In the genomic region with DNA sequence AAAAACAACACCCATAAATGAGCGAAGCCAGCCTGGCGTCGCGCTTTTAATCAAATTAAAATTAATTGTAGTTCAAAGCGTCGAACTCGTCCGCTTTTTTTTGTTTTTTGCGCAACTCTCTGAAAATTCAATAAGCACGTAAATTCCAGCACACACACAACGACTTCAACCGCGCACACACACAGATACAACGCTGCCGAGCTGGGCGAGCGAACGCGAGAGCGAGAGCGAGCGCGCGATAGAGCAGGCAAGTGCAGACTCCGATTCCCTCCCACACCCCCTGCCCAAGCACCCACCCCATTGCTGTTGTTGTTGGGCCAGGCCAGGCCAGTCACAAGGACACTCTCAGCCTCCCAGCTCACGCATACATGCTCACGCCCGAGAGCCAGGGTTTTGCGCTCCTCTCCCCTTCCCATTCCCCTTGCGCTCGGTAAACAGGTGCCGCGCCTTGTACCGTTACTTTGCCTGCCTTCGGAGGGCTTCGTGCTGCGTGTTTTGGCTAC, we compare ENCODE assay signal across 1 fruit fly cellular context.
TF ChIP-seq lines count a peak whose summit lies in the region.

No protein-coding gene starts in this region.

TF ChIP-seq in whole organism, embryonic, 481 proteins besides CTCF, POLR2A, EP300 and RAD21 (continued from another document and continues in another):
- TF ChIP-seq nerfin-1 (tag; optimal IDR thresholded peaks at IDR 0.05; lab: Kevin White, UChicago): peak; percentile 98
- TF ChIP-seq bowl (GFP tag; IDR thresholded peaks at IDR 0.05; lab: Robert Waterston, UW): no peak
- no peak for TF ChIP-seq CG4707 (GFP tag; optimal IDR thresholded peaks at IDR 0.05; lab: Kevin White, UChicago)
- TF ChIP-seq CG8765 (GFP tag; IDR thresholded peaks at IDR 0.05; lab: Robert Waterston, UW): no peak
- TF ChIP-seq CG9609 (GFP tag; optimal IDR thresholded peaks at IDR 0.05; lab: Kevin White, UChicago): no peak
- no peak for TF ChIP-seq btn (GFP tag; optimal IDR thresholded peaks at IDR 0.05; lab: Kevin White, UChicago)
- TF ChIP-seq fd96Cb (tag; optimal IDR thresholded peaks at IDR 0.05; lab: Kevin White, UChicago): no peak
- no peak for TF ChIP-seq Sox102F (GFP tag; optimal IDR thresholded peaks at IDR 0.05; lab: Kevin White, UChicago)
- TF ChIP-seq chm (GFP tag; IDR thresholded peaks at IDR 0.05; lab: Robert Waterston, UW): no peak
- TF ChIP-seq CG8281 (tag; optimal IDR thresholded peaks at IDR 0.05; lab: Kevin White, UChicago): no peak
- no peak for TF ChIP-seq CG15073 (GFP tag; optimal IDR thresholded peaks at IDR 0.05; lab: Kevin White, UChicago)
- no peak for TF ChIP-seq CG8359 (GFP tag; optimal IDR thresholded peaks at IDR 0.05; lab: Kevin White, UChicago; ENCODE audit: borderline replicate concordance)
- TF ChIP-seq shn (GFP tag; optimal IDR thresholded peaks at IDR 0.05; lab: Kevin White, UChicago): no peak
- TF ChIP-seq dmrt11E (tag; optimal IDR thresholded peaks at IDR 0.05; lab: Kevin White, UChicago): no peak
- no peak for TF ChIP-seq Camta (GFP tag; optimal IDR thresholded peaks at IDR 0.05; lab: Kevin White, UChicago)
- no peak for TF ChIP-seq onecut (GFP tag; IDR thresholded peaks at IDR 0.05; lab: Robert Waterston, UW)
- TF ChIP-seq CG16863 (GFP tag; optimal IDR thresholded peaks at IDR 0.05; lab: Kevin White, UChicago): no peak
- TF ChIP-seq CG7987 (GFP tag; optimal IDR thresholded peaks at IDR 0.05; lab: Kevin White, UChicago): peak; percentile 3
- TF ChIP-seq CG9817 (tag; optimal IDR thresholded peaks at IDR 0.05; lab: Kevin White, UChicago): no peak
- no peak for TF ChIP-seq HmgD (GFP tag; optimal IDR thresholded peaks at IDR 0.05; lab: Kevin White, UChicago)
- no peak for TF ChIP-seq tna (GFP tag; IDR thresholded peaks at IDR 0.05; lab: Robert Waterston, UW; ENCODE audit: partially characterized antibody)
- no peak for TF ChIP-seq CG8089 (GFP tag; optimal IDR thresholded peaks at IDR 0.05; lab: Kevin White, UChicago)
- TF ChIP-seq CG6765 (GFP tag; optimal IDR thresholded peaks at IDR 0.05; lab: Kevin White, UChicago): no peak
- peak; percentile 70; the same call in 1 of the 4 replicates for TF ChIP-seq chinmo (GFP tag; IDR thresholded peaks at IDR 0.05; lab: Robert Waterston, UW; ENCODE audit: partially characterized antibody)
- no peak for TF ChIP-seq CG3407 (GFP tag; optimal IDR thresholded peaks at IDR 0.05; lab: Kevin White, UChicago)
- no peak for TF ChIP-seq da (GFP tag; optimal IDR thresholded peaks at IDR 0.05; lab: Kevin White, UChicago)
- no peak for TF ChIP-seq ttk (GFP tag; IDR thresholded peaks at IDR 0.05; lab: Robert Waterston, UW)
- TF ChIP-seq Trl (optimal IDR thresholded peaks at IDR 0.05; lab: Kevin White, UChicago): peak; percentile 64 to 77
- no peak for TF ChIP-seq Trl (GFP tag; optimal IDR thresholded peaks at IDR 0.05; lab: Kevin White, UChicago)
- no peak for TF ChIP-seq tap (tag; optimal IDR thresholded peaks at IDR 0.05; lab: Kevin White, UChicago)
- TF ChIP-seq E2f1 (GFP tag; IDR thresholded peaks at IDR 0.05; lab: Robert Waterston, UW): peak; percentile 11; the same call in 1 of the 2 replicates
- peak; percentile 41 for TF ChIP-seq ftz-f1 (GFP tag; optimal IDR thresholded peaks at IDR 0.05; lab: Kevin White, UChicago)
- TF ChIP-seq PHDP (tag; optimal IDR thresholded peaks at IDR 0.05; lab: Kevin White, UChicago): no peak
- TF ChIP-seq Max (GFP tag; optimal IDR thresholded peaks at IDR 0.05; lab: Kevin White, UChicago): no peak
- TF ChIP-seq sens-2 (GFP tag; IDR thresholded peaks at IDR 0.05; lab: Robert Waterston, UW): no peak
- no peak for TF ChIP-seq bsh (GFP tag; optimal IDR thresholded peaks at IDR 0.05; lab: Kevin White, UChicago)
- 0 out of 2 replicates have a peak, but pooled peaks have one; percentile 16 for TF ChIP-seq Nf-YA (GFP tag; IDR thresholded peaks at IDR 0.05; lab: Robert Waterston, UW)
- no peak for TF ChIP-seq CG15601 (tag; optimal IDR thresholded peaks at IDR 0.05; lab: Kevin White, UChicago)
- no peak for TF ChIP-seq CG18764 (GFP tag; optimal IDR thresholded peaks at IDR 0.05; lab: Kevin White, UChicago)
- no peak for TF ChIP-seq pros (GFP tag; optimal IDR thresholded peaks at IDR 0.05; lab: Kevin White, UChicago)
- no peak for TF ChIP-seq pum (GFP tag; optimal IDR thresholded peaks at IDR 0.05; lab: Kevin White, UChicago)
- TF ChIP-seq otp (GFP tag; IDR thresholded peaks at IDR 0.05; lab: Robert Waterston, UW): 0 out of 3 replicates have a peak, but pooled peaks have one; percentile 29
- TF ChIP-seq Xbp1 (GFP tag; optimal IDR thresholded peaks at IDR 0.05; lab: Kevin White, UChicago): no peak
- TF ChIP-seq psq (GFP tag; optimal IDR thresholded peaks at IDR 0.05; lab: Kevin White, UChicago): no peak
- no peak for TF ChIP-seq jing (GFP tag; optimal IDR thresholded peaks at IDR 0.05; lab: Kevin White, UChicago)
- TF ChIP-seq NFAT (GFP tag; IDR thresholded peaks at IDR 0.05; lab: Robert Waterston, UW): no peak
- TF ChIP-seq kah (GFP tag; optimal IDR thresholded peaks at IDR 0.05; lab: Kevin White, UChicago): no peak
- no peak for TF ChIP-seq CG17829 (tag; optimal IDR thresholded peaks at IDR 0.05; lab: Kevin White, UChicago)
- TF ChIP-seq gce (GFP tag; IDR thresholded peaks at IDR 0.05; lab: Robert Waterston, UW): no peak
- TF ChIP-seq CG7928 (GFP tag; optimal IDR thresholded peaks at IDR 0.05; lab: Kevin White, UChicago): no peak
- TF ChIP-seq CG7963 (GFP tag; IDR thresholded peaks at IDR 0.05; lab: Robert Waterston, UW; ENCODE audit: partially characterized antibody): no peak
- TF ChIP-seq aop (GFP tag; IDR thresholded peaks at IDR 0.05; lab: Robert Waterston, UW): no peak
- no peak for TF ChIP-seq zf30C (GFP tag; optimal IDR thresholded peaks at IDR 0.05; lab: Kevin White, UChicago)
- peak; percentile 48 for TF ChIP-seq chn (GFP tag; optimal IDR thresholded peaks at IDR 0.05; lab: Kevin White, UChicago)
- TF ChIP-seq bbx (GFP tag; IDR thresholded peaks at IDR 0.05; lab: Robert Waterston, UW; ENCODE audit: partially characterized antibody): no peak
- no peak for TF ChIP-seq usp (GFP tag; optimal IDR thresholded peaks at IDR 0.05; lab: Kevin White, UChicago)
- TF ChIP-seq CG13424 (tag; optimal IDR thresholded peaks at IDR 0.05; lab: Kevin White, UChicago): no peak
- TF ChIP-seq Hmr (GFP tag; optimal IDR thresholded peaks at IDR 0.05; lab: Kevin White, UChicago): peak; percentile 24
- TF ChIP-seq Sry-δ (GFP tag; optimal IDR thresholded peaks at IDR 0.05; lab: Kevin White, UChicago): no peak
- no peak for TF ChIP-seq croc (GFP tag; conservative IDR thresholded peaks at IDR 0.05; lab: Robert Waterston, UW)
- peak; percentile 12; the same call in 1 of the 2 replicates for TF ChIP-seq sisA (GFP tag; IDR thresholded peaks at IDR 0.05; lab: Robert Waterston, UW)
- no peak for TF ChIP-seq CG6813 (GFP tag; optimal IDR thresholded peaks at IDR 0.05; lab: Kevin White, UChicago)
- no peak for TF ChIP-seq H15 (GFP tag; IDR thresholded peaks at IDR 0.05; lab: Robert Waterston, UW)
- TF ChIP-seq sim (GFP tag; IDR thresholded peaks at IDR 0.05; lab: Robert Waterston, UW): no peak
- TF ChIP-seq NfI (GFP tag; optimal IDR thresholded peaks at IDR 0.05; lab: Kevin White, UChicago): no peak
- TF ChIP-seq dimm (GFP tag; IDR thresholded peaks at IDR 0.05; lab: Robert Waterston, UW): no peak
- no peak for TF ChIP-seq CG2129 (GFP tag; IDR thresholded peaks at IDR 0.05; lab: Robert Waterston, UW; ENCODE audit: partially characterized antibody)
- peak; percentile 49; the same call in 1 of the 3 replicates for TF ChIP-seq ci (GFP tag; IDR thresholded peaks at IDR 0.05; lab: Robert Waterston, UW)
- no peak for TF ChIP-seq HLH54F (GFP tag; optimal IDR thresholded peaks at IDR 0.05; lab: Kevin White, UChicago)
- TF ChIP-seq Pdp1 (GFP tag; optimal IDR thresholded peaks at IDR 0.05; lab: Kevin White, UChicago): no peak
- TF ChIP-seq CG1602 (GFP tag; optimal IDR thresholded peaks at IDR 0.05; lab: Kevin White, UChicago): no peak
- TF ChIP-seq Dfd (GFP tag; optimal IDR thresholded peaks at IDR 0.05; lab: Kevin White, UChicago): no peak
- TF ChIP-seq sc (optimal IDR thresholded peaks at IDR 0.05; lab: Kevin White, UChicago): no peak
- no peak for TF ChIP-seq sc (GFP tag; optimal IDR thresholded peaks at IDR 0.05; lab: Kevin White, UChicago)
- no peak for TF ChIP-seq CG1647 (GFP tag; optimal IDR thresholded peaks at IDR 0.05; lab: Kevin White, UChicago)
- no peak for TF ChIP-seq CG7745 (tag; optimal IDR thresholded peaks at IDR 0.05; lab: Kevin White, UChicago)
- no peak for TF ChIP-seq wor (GFP tag; IDR thresholded peaks at IDR 0.05; lab: Robert Waterston, UW)
- no peak for TF ChIP-seq GATAe (GFP tag; conservative IDR thresholded peaks at IDR 0.05; lab: Robert Waterston, UW)
- no peak for TF ChIP-seq Poxn (GFP tag; IDR thresholded peaks at IDR 0.05; lab: Robert Waterston, UW)
- TF ChIP-seq CG6854 (GFP tag; optimal IDR thresholded peaks at IDR 0.05; lab: Kevin White, UChicago): no peak
- TF ChIP-seq CG17328 (GFP tag; IDR thresholded peaks at IDR 0.05; lab: Robert Waterston, UW): no peak
- TF ChIP-seq CG4328 (GFP tag; optimal IDR thresholded peaks at IDR 0.05; lab: Kevin White, UChicago): no peak
- no peak for TF ChIP-seq gcm (GFP tag; optimal IDR thresholded peaks at IDR 0.05; lab: Kevin White, UChicago)
- no peak for TF ChIP-seq Neu2 (GFP tag; optimal IDR thresholded peaks at IDR 0.05; lab: Kevin White, UChicago; ENCODE audit: borderline replicate concordance)
- TF ChIP-seq zen2 (GFP tag; IDR thresholded peaks at IDR 0.05; lab: Robert Waterston, UW; ENCODE audit: partially characterized antibody): no peak
- TF ChIP-seq CG6791 (GFP tag; IDR thresholded peaks at IDR 0.05; lab: Robert Waterston, UW; ENCODE audit: partially characterized antibody): peak; percentile 38; the same call in 1 of the 3 replicates
- no peak for TF ChIP-seq MTF-1 (GFP tag; optimal IDR thresholded peaks at IDR 0.05; lab: Kevin White, UChicago; ENCODE audit: borderline replicate concordance)
- peak; percentile 17 for TF ChIP-seq abd-A (tag; optimal IDR thresholded peaks at IDR 0.05; lab: Kevin White, UChicago)
- peak; percentile 24 for TF ChIP-seq ewg (GFP tag; optimal IDR thresholded peaks at IDR 0.05; lab: Kevin White, UChicago)
- TF ChIP-seq CG31441 (GFP tag; IDR thresholded peaks at IDR 0.05; lab: Robert Waterston, UW): no peak
- TF ChIP-seq Doc2 (GFP tag; IDR thresholded peaks at IDR 0.05; lab: Robert Waterston, UW): no peak
- TF ChIP-seq CG5245 (GFP tag; optimal IDR thresholded peaks at IDR 0.05; lab: Kevin White, UChicago): no peak
- TF ChIP-seq so (GFP tag; IDR thresholded peaks at IDR 0.05; lab: Robert Waterston, UW): no peak
- no peak for TF ChIP-seq run (tag; optimal IDR thresholded peaks at IDR 0.05; lab: Kevin White, UChicago)
- no peak for TF ChIP-seq lov (optimal IDR thresholded peaks at IDR 0.05; lab: Kevin White, UChicago)
- TF ChIP-seq lov (GFP tag; IDR thresholded peaks at IDR 0.05; lab: Robert Waterston, UW): 0 out of 3 replicates have a peak, but pooled peaks have one; percentile 35
- no peak for TF ChIP-seq fu2 (GFP tag; optimal IDR thresholded peaks at IDR 0.05; lab: Kevin White, UChicago)
- TF ChIP-seq CG6683 (GFP tag; optimal IDR thresholded peaks at IDR 0.05; lab: Kevin White, UChicago): no peak
- no peak for TF ChIP-seq Spps (tag; optimal IDR thresholded peaks at IDR 0.05; lab: Kevin White, UChicago)
- TF ChIP-seq CG18599 (GFP tag; optimal IDR thresholded peaks at IDR 0.05; lab: Kevin White, UChicago): peak; percentile 43
- TF ChIP-seq cwo (GFP tag; optimal IDR thresholded peaks at IDR 0.05; lab: Kevin White, UChicago): peak; percentile 13
- TF ChIP-seq Hey (tag; optimal IDR thresholded peaks at IDR 0.05; lab: Kevin White, UChicago): no peak
- no peak for TF ChIP-seq CG14441 (GFP tag; IDR thresholded peaks at IDR 0.05; lab: Robert Waterston, UW)
- no peak for TF ChIP-seq Doc3 (GFP tag; IDR thresholded peaks at IDR 0.05; lab: Robert Waterston, UW; ENCODE audit: partially characterized antibody)
- TF ChIP-seq knrl (GFP tag; IDR thresholded peaks at IDR 0.05; lab: Robert Waterston, UW; ENCODE audit: partially characterized antibody): no peak
- TF ChIP-seq Mad (GFP tag; optimal IDR thresholded peaks at IDR 0.05; lab: Kevin White, UChicago): no peak
- peak; percentile 11; the same call in 1 of the 3 replicates for TF ChIP-seq B-H1 (GFP tag; IDR thresholded peaks at IDR 0.05; lab: Robert Waterston, UW)
- no peak for TF ChIP-seq tup (GFP tag; optimal IDR thresholded peaks at IDR 0.05; lab: Kevin White, UChicago)
- no peak for TF ChIP-seq Eip74EF (GFP tag; optimal IDR thresholded peaks at IDR 0.05; lab: Kevin White, UChicago)
- peak; percentile 57 for TF ChIP-seq kni (GFP tag; optimal IDR thresholded peaks at IDR 0.05; lab: Kevin White, UChicago)
- TF ChIP-seq dm (GFP tag; optimal IDR thresholded peaks at IDR 0.05; lab: Kevin White, UChicago): no peak
- no peak for TF ChIP-seq CG11398 (GFP tag; optimal IDR thresholded peaks at IDR 0.05; lab: Kevin White, UChicago)
- TF ChIP-seq fd3F (GFP tag; optimal IDR thresholded peaks at IDR 0.05; lab: Kevin White, UChicago): no peak
- no peak for TF ChIP-seq Mrtf (GFP tag; IDR thresholded peaks at IDR 0.05; lab: Robert Waterston, UW)
- TF ChIP-seq ab (GFP tag; optimal IDR thresholded peaks at IDR 0.05; lab: Kevin White, UChicago): no peak
- TF ChIP-seq CG15696 (tag; optimal IDR thresholded peaks at IDR 0.05; lab: Kevin White, UChicago): no peak
- TF ChIP-seq Rfx (GFP tag; IDR thresholded peaks at IDR 0.05; lab: Robert Waterston, UW): peak; percentile 23; the same call in 1 of the 2 replicates
- no peak for TF ChIP-seq zfh1 (GFP tag; IDR thresholded peaks at IDR 0.05; lab: Robert Waterston, UW)
- TF ChIP-seq CG43689 (GFP tag; IDR thresholded peaks at IDR 0.05; lab: Robert Waterston, UW): no peak
- peak; percentile 39; the same call in 1 of the 3 replicates for TF ChIP-seq Dbx (GFP tag; IDR thresholded peaks at IDR 0.05; lab: Robert Waterston, UW)
- no peak for TF ChIP-seq ac (GFP tag; optimal IDR thresholded peaks at IDR 0.05; lab: Kevin White, UChicago)
- no peak for TF ChIP-seq Asciz (GFP tag; optimal IDR thresholded peaks at IDR 0.05; lab: Kevin White, UChicago)
- TF ChIP-seq D19B (GFP tag; optimal IDR thresholded peaks at IDR 0.05; lab: Kevin White, UChicago): no peak
- TF ChIP-seq CG13775 (GFP tag; optimal IDR thresholded peaks at IDR 0.05; lab: Kevin White, UChicago): no peak
- TF ChIP-seq CG32532 (GFP tag; IDR thresholded peaks at IDR 0.05; lab: Robert Waterston, UW): 0 out of 2 replicates have a peak, but pooled peaks have one; percentile 7
- TF ChIP-seq sr (GFP tag; IDR thresholded peaks at IDR 0.05; lab: Robert Waterston, UW): no peak
- no peak for TF ChIP-seq cas (GFP tag; IDR thresholded peaks at IDR 0.05; lab: Robert Waterston, UW)
- TF ChIP-seq Fer3 (tag; optimal IDR thresholded peaks at IDR 0.05; lab: Kevin White, UChicago): no peak
- no peak for TF ChIP-seq lilli (GFP tag; optimal IDR thresholded peaks at IDR 0.05; lab: Kevin White, UChicago)
